Fruit fly (Drosophila melanogaster) S2 (cell line): ENCODE results near the gene zf30C.

Source experiments
- CG8478 ChIP-seq: fragments of >200 bp; optimal IDR thresholded peaks from 2 replicates; lab custom pipeline; 2018
- CTCF ChIP-seq, 2 experiments: fragments of >200 bp; optimal IDR thresholded peaks; 2 replicates each; lab custom pipeline; 2018

- TF ChIP-seq CTCF (optimal IDR thresholded peaks at IDR 0.05; lab: Kevin White, UChicago) (no peak), CG8478 (no peak)
Measured at dm6 chr2L:9754817-9755216, 3.3 kb upstream of the zf30C start.
